Worm (Caenorhabditis elegans): ENCODE data around the gene nhr-98.
A peak's percentile ranks its signal among the peaks of the same experiment; 100 is the strongest.

ce11 chrV:500535-500934 lies 46.9 kb downstream of the nhr-98 start:
- TF ChIP-seq ztf-18 (tag; optimal IDR thresholded peaks at IDR 0.05): no peak
- no peak for TF ChIP-seq snpc-3.4 (tag; optimal IDR thresholded peaks at IDR 0.05)
- TF ChIP-seq sdz-38 (tag; optimal IDR thresholded peaks at IDR 0.05): no peak
- TF ChIP-seq akir-1 (GFP tag; optimal IDR thresholded peaks at IDR 0.05): no peak
- TF ChIP-seq let-607 (tag; optimal IDR thresholded peaks at IDR 0.05): no peak
- TF ChIP-seq F10E7.11 (tag; optimal IDR thresholded peaks at IDR 0.05): no peak
- no peak for TF ChIP-seq repo-1 (tag; optimal IDR thresholded peaks at IDR 0.05)
- no peak for TF ChIP-seq snpc-4 (GFP tag; optimal IDR thresholded peaks at IDR 0.05)
- peak in 1 of 4 experiments; percentile 1 for TF ChIP-seq snpc-4 (tag; optimal IDR thresholded peaks at IDR 0.05)

Measured in whole organism, young adult.